Worm (Caenorhabditis elegans) whole organism, midembryonic: ENCODE measurements around the gene F01G10.9.

Experiments
- T22C8.4 ChIP-seq: fragments of 200-800 bp; sonication (Bioruptor generic); IDR thresholded peaks from 2 replicates; pipeline ENCODE4 v1.3.6; 2022; ENCODE audit warnings: missing genetic modification characterization, missing compliant biosample characterization
- cog-1 ChIP-seq: sonication (generic microtip); optimal IDR thresholded peaks from 2 replicates; lab custom pipeline; 2016; ENCODE audit warnings: missing genetic modification characterization, missing compliant biosample characterization
- flt-1 ChIP-seq: fragments of 200-800 bp; sonication (Bioruptor generic); IDR thresholded peaks from 2 replicates; pipeline ENCODE4 v1.3.6; 2022; ENCODE audit warnings: missing genetic modification characterization, missing compliant biosample characterization
- klf-2 ChIP-seq: fragments of 200-800 bp; sonication (Bioruptor generic); conservative IDR thresholded peaks from 2 replicates; pipeline ENCODE4 v1.3.6; 2022; ENCODE audit warnings: missing genetic modification reagents, missing genetic modification characterization, missing compliant biosample characterization
- med-1 ChIP-seq: sonication (generic microtip); optimal IDR thresholded peaks from 2 replicates; lab custom pipeline; 2017; ENCODE audit warnings: missing genetic modification characterization, mild to moderate bottlenecking, missing compliant biosample characterization, antibody characterized with exemption, missing genetic modification reagents; ENCODE audit not compliant: insufficient read depth
- ref-1 ChIP-seq: fragments of 200-800 bp; sonication (Bioruptor generic); conservative IDR thresholded peaks from 2 replicates; pipeline ENCODE4 v1.3.6; 2022; ENCODE audit warnings: missing genetic modification reagents, missing genetic modification characterization, missing compliant biosample characterization
- tab-1 ChIP-seq: fragments of 200-800 bp; sonication (Bioruptor generic); IDR thresholded peaks from 2 replicates; pipeline ENCODE4 v1.3.6; 2022; ENCODE audit warnings: missing genetic modification characterization, missing compliant biosample characterization
- ztf-23 ChIP-seq: fragments of 200-800 bp; sonication (Bioruptor generic); IDR thresholded peaks from 2 replicates; pipeline ENCODE4 v1.3.6; 2022; ENCODE audit warnings: missing genetic modification reagents, missing genetic modification characterization, missing compliant biosample characterization
- ztf-29 ChIP-seq: fragments of 200-800 bp; sonication (Bioruptor generic); IDR thresholded peaks from 2 replicates; pipeline ENCODE4 v1.3.6; 2022; ENCODE audit warnings: missing genetic modification reagents, missing genetic modification characterization, missing compliant biosample characterization

F01G10.9 gene

DNA sequence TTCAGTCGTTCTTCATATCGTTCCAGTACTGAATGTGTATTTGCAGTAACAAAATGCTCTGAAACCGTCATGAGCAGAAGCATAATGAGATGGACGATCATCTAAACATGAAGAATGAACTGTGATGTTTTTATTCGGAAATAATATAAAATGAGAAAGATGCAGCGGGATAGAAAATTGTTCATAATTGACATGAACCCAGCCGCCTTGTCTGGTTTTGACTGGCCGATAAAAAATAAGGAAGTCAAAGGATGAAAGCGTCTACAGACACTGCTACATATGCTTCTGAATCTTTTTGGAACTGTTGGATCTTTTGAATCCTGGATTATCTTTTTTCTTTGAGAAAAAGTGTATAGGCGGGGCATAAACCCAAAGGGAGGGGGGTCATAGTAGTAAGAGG, at the start of gene F01G10.9:
Gene F01G10.9 (minus strand): TSS at position 101 of the 400 bp plus-strand sequence.
- TF ChIP-seq ztf-29, result no peak
- TF ChIP-seq cog-1 (tag; lab: Kevin White, UChicago), result no peak
- TF ChIP-seq ztf-23, result no peak
- TF ChIP-seq klf-2, result no peak
- no peak for TF ChIP-seq T22C8.4 (GFP tag; lab: Robert Waterston, UW)
- TF ChIP-seq tab-1 (GFP tag; lab: Robert Waterston, UW), result no peak

DNA sequence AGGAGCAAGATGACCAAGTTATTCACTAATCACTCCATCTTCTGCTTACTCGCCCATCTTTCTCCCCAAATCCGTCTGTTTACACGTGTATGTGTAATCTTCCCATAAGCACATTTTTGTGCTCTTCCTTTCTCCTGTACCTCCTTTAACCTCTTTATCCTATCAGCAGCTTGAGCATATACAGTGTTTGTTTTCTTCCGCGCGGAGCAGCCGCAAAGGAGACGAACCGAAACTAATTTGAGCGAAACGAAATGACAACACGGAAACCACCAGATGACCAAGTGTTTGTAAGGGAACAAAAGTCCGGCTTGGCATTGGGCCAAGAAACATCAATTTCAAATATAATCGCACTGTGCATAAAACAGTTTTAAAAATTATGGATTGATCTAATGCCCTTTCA, 44.9 kb upstream of the F01G10.9 start:
- TF ChIP-seq med-1 (GFP tag; lab: Kevin White, UChicago), result no peak
- TF ChIP-seq tab-1 (GFP tag; lab: Robert Waterston, UW), result no peak
- TF ChIP-seq ref-1 (GFP tag; lab: Robert Waterston, UW), result no peak
- no peak for TF ChIP-seq klf-2
- no peak for TF ChIP-seq ztf-23
- TF ChIP-seq flt-1, result no peak
- TF ChIP-seq T22C8.4 (GFP tag; lab: Robert Waterston, UW), result no peak
- no peak for TF ChIP-seq ztf-29
- TF ChIP-seq cog-1 (tag; lab: Kevin White, UChicago), result no peak

DNA sequence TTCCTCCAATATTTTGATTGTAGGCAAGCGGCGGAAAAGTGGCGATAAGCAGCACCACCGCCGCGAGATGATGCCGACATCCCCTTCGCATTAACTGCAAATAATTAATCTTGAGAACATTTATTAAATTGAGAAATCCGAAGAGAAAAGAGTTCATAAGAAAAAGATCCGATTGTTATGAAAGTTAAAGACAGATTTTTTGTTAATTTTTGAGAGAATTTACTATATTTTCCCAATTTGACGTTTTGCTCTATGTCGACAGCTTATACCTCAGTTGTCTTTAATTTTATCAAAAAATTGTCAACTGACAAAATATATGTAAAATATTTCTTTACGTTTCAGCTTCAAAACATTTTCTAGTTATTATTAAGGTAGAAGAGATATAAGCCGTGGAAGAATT, 42.7 kb upstream of the F01G10.9 start, which contains the start of gene R09E10.5:
Gene R09E10.5 (minus strand): TSS at position 101 of the 400 bp plus-strand sequence.
- TF ChIP-seq ztf-29 (no peak), flt-1 (no peak), tab-1 (GFP tag; lab: Robert Waterston, UW) (no peak), med-1 (GFP tag; lab: Kevin White, UChicago) (no peak), cog-1 (tag; lab: Kevin White, UChicago) (no peak), T22C8.4 (GFP tag; lab: Robert Waterston, UW) (no peak), ref-1 (GFP tag; lab: Robert Waterston, UW) (no peak)

ce11 chrIV:10296036-10296435, 36.6 kb upstream of the F01G10.9 start:
- TF ChIP-seq ref-1 (GFP tag; lab: Robert Waterston, UW), result no peak
- no peak for TF ChIP-seq ztf-29
- no peak for TF ChIP-seq T22C8.4 (GFP tag; lab: Robert Waterston, UW)
- no peak for TF ChIP-seq klf-2
- TF ChIP-seq med-1 (GFP tag; lab: Kevin White, UChicago), result no peak
- no peak for TF ChIP-seq tab-1 (GFP tag; lab: Robert Waterston, UW)
- TF ChIP-seq flt-1, result no peak
- no peak for TF ChIP-seq ztf-23
- TF ChIP-seq cog-1 (tag; lab: Kevin White, UChicago), result no peak

DNA sequence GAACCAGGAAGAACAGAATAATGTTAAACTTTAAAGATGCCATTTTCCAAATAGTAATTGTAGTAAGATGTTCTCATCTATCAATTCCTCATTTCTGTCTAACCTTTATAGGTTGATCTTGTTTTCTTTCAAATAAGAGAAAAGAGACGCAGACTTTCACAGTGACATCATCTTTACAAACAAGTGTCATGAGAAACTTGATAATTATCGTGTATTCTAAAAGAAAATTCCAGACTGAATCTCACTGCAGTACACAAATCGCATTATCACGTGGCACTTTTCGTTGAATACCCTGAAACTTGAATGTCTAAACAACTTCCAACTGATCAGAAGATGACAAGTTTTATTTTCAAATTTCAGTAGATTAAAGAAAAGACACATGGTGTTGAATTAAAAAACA, 35.6 kb upstream of the F01G10.9 start, which contains the start of gene R09E10.13:
Gene R09E10.13 (minus strand): TSS at position 61 of the 400 bp plus-strand sequence.
- no peak for TF ChIP-seq ztf-23
- no peak for TF ChIP-seq ztf-29
- TF ChIP-seq ref-1 (GFP tag; lab: Robert Waterston, UW), result no peak
- no peak for TF ChIP-seq T22C8.4 (GFP tag; lab: Robert Waterston, UW)
- TF ChIP-seq tab-1 (GFP tag; lab: Robert Waterston, UW), result no peak
- no peak for TF ChIP-seq klf-2
- no peak for TF ChIP-seq cog-1 (tag; lab: Kevin White, UChicago)
- TF ChIP-seq med-1 (GFP tag; lab: Kevin White, UChicago), result no peak
- no peak for TF ChIP-seq flt-1

- TF ChIP-seq ref-1 (GFP tag; lab: Robert Waterston, UW) (no peak), tab-1 (GFP tag; lab: Robert Waterston, UW) (no peak), ztf-23 (no peak)
Measured at ce11 chrIV:10294030-10294429, 34.6 kb upstream of the F01G10.9 start, which contains the start of gene R09E10.6. R09E10.6 (minus strand) TSS chrIV:10294130.

- TF ChIP-seq med-1 (GFP tag; lab: Kevin White, UChicago) (no peak), klf-2 (no peak), flt-1 (no peak), ref-1 (GFP tag; lab: Robert Waterston, UW) (no peak), T22C8.4 (GFP tag; lab: Robert Waterston, UW) (no peak), ztf-23 (no peak), ztf-29 (no peak), tab-1 (GFP tag; lab: Robert Waterston, UW) (no peak), cog-1 (tag; lab: Kevin White, UChicago) (no peak)
Measured at ce11 chrIV:10288575-10288974, 29.1 kb upstream of the F01G10.9 start.

DNA sequence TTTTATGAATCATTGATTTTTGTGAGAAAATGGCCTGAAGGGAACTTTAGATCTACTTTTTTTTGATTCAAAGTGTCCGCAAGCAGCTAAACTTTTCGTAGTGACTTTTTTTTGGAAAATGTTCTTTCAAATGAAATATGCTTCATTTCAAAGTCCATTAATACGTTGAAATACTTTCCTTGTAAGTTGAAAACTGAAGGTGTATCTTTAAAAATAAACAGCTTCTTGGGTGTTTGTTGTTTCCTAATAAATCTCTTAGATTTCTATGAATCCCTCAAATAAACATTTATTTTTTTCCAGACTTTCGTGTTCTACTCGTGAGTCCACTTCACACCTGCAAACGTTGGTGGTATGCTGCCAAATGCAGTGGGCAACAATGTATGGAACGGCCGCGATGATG, 27.2 kb upstream of the F01G10.9 start, which contains the start of gene ebax-1:
Gene ebax-1 (plus strand): TSS at position 301 of the 400 bp plus-strand sequence.
- no peak for TF ChIP-seq ref-1 (GFP tag; lab: Robert Waterston, UW)
- TF ChIP-seq cog-1 (tag; lab: Kevin White, UChicago), result no peak

DNA sequence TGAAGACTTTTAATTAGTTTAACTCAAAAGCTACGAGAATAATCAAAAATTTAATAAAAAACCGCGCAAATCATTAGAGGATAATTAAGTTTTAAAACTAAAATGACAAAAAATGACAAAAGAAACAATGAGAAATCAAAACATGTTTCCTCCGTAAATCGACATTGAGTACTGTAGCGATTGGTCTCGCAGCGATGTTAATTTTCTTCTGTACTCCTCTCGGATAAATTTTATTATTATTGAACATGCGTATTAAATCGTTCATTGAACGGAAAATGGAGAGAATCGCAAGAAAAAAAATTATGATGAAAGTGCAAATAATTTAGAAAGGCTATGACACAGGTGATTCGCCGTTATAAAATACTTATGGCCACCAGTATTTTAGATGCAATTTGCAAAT, 25.9 kb upstream of the F01G10.9 start:
- TF ChIP-seq tab-1 (GFP tag; lab: Robert Waterston, UW), result no peak

ce11 chrIV:10284194-10284910, 24.9 kb upstream of the F01G10.9 start, which contains the start of gene rad-51:
rad-51 (minus strand) TSS chrIV:10284244.
- TF ChIP-seq cog-1 (tag; lab: Kevin White, UChicago) (peak; percentile 38), T22C8.4 (GFP tag; lab: Robert Waterston, UW) (no peak), tab-1 (GFP tag; lab: Robert Waterston, UW) (0 out of 2 replicates have a peak, but pooled peaks have one; percentile 9)

DNA sequence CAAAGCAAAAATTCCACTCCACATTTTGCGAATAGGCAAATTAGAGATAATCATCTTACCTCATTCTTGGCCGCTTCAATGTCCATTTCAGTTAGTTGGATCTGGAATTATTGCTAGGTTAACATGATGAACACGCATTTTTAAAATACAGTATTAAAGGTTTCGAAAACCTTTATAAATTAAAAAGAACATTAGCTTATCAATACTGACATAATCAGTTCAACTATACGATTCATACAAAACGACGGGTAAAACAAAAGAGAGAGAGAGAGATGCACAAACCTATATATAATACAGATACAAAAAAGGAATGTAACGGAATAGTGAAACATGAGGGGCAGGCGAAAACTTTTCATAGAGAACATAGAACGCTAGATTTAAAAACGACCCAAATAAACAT, 22.0 kb upstream of the F01G10.9 start, which contains the start of gene thk-1:
Gene thk-1 (minus strand): TSS at position 101 of the 400 bp plus-strand sequence.
- TF ChIP-seq tab-1 (GFP tag; lab: Robert Waterston, UW), result no peak
- no peak for TF ChIP-seq klf-2
